Worm (Caenorhabditis elegans): Measurements from ENCODE around the gene mtm-9.

mtm-9 gene

DNA sequence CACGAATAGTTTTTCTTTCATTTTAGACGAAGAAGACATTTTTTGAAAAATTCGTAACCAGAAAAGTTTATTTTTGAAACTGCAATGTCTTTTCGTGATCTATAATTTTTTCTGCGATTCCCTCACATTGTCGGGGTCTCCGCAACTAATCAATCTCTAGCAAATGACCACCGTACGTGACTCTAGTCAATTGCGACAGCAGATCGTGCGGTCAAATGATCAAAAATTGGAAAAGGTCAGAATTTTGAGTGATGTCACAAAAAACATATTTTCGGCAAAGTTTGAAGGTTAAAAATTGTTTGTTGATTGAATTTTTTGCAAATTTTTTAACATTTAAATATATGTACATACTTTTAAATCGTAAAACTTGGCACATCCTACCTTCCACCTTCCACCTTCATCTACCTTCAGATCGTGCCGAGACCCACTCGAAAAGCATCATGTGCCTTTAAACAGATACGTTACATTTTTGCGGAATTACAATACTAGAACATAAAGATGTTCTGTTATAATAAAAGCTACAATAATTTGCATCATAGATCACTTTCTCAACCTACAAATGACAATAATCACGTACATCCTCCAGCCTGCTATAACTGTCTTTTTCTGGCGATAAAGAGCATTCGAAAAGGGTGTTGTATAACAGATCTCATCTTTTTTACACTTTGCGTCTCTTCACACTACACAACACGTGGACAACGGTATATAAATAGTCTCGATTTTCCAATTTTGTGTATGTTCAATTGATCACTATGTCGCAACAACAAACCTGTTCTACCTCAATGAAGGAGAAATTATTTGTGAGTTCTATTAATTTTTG, 28.3 kb downstream of the mtm-9 start, which contains the start of the genes R08E5.1 and rips-1 (continued):
- TF ChIP-seq nhr-42 (GFP tag; IDR thresholded peaks at IDR 0.05) (no peak), ztf-11 (tag; optimal IDR thresholded peaks at IDR 0.05) (no peak), hlh-11 (tag; optimal IDR thresholded peaks at IDR 0.05) (peak; percentile 14), ceh-32 (tag; optimal IDR thresholded peaks at IDR 0.05; ENCODE audit: poor library complexity) (no peak), ctbp-1 (GFP tag; IDR thresholded peaks at IDR 0.05) (no peak), nhr-10 (tag; optimal IDR thresholded peaks at IDR 0.05) (no peak), nhr-111 (GFP tag; optimal IDR thresholded peaks at IDR 0.05) (no peak), tra-1 (GFP tag; IDR thresholded peaks at IDR 0.05) (no peak), daf-8 (GFP tag; IDR thresholded peaks at IDR 0.05) (no peak), nhr-6 (tag; optimal IDR thresholded peaks at IDR 0.05) (no peak), madf-5 (GFP tag; IDR thresholded peaks at IDR 0.05) (no peak), mdl-1 (tag; optimal IDR thresholded peaks at IDR 0.05) (peak in 1 of 2 experiments; percentile 29), T26A8.4 (GFP tag; IDR thresholded peaks at IDR 0.05) (no peak), pqm-1 (tag; optimal IDR thresholded peaks at IDR 0.05) (no peak), lin-29 (GFP tag; IDR thresholded peaks at IDR 0.05) (no peak), aly-2 (tag; optimal IDR thresholded peaks at IDR 0.05) (no peak)

DNA sequence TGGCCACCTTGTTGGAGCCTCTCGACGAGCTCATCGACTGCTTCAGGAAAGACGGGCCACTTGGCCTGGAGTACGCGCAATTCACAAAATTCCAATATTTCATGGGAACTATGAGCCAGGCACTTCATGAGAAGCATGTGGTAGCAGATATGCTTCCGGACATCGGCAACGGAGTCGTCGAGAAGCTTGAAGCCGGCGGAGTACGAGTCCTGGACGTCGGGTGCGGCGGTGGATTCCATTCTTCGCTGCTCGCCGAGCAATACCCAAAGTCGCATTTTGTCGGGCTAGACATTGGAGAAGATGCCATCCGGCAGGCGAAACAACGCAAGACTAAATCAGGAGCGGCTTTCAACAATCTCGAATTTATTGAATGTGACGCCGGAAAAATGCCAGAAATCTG, 30.2 kb downstream of the mtm-9 start:
- TF ChIP-seq pha-4 (GFP tag; IDR thresholded peaks at IDR 0.05), result no peak
- no peak for TF ChIP-seq pha-4 (tag; optimal IDR thresholded peaks at IDR 0.05)
- TF ChIP-seq tra-1 (GFP tag; IDR thresholded peaks at IDR 0.05), result no peak
- no peak for TF ChIP-seq lin-1 (GFP tag; IDR thresholded peaks at IDR 0.05)
- TF ChIP-seq mxl-3 (GFP tag; optimal IDR thresholded peaks at IDR 0.05), result no peak
- TF ChIP-seq F26F4.8 (GFP tag; conservative IDR thresholded peaks at IDR 0.05), result no peak
- TF ChIP-seq ceh-44 (GFP tag; IDR thresholded peaks at IDR 0.05), result no peak
- TF ChIP-seq attf-4 (tag; optimal IDR thresholded peaks at IDR 0.05), result no peak
- TF ChIP-seq set-16 (GFP tag; IDR thresholded peaks at IDR 0.05), result peak; percentile 63; the same call in 1 of the 2 replicates

DNA sequence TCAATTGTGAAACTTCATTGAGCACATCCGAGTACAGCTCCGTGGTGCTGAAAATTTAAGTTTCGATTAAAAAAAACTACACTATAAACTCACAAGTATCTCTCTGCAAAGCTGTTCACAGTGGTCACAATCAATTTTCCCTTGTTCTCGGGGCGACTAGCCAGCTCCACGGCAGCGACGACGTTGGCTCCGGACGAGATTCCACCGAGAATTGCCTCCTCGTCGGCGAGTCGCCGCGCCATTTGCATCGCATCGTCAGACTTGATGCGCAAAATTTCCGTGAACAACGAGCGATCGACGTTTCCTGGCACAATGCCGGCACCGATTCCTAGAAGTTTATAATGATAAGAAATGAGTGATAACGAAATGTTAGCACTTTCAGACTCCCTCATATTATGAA, 31.3 kb downstream of the mtm-9 start:
- TF ChIP-seq ceh-44 (GFP tag; IDR thresholded peaks at IDR 0.05) (no peak), attf-4 (tag; optimal IDR thresholded peaks at IDR 0.05) (no peak), php-3 (GFP tag; IDR thresholded peaks at IDR 0.05) (0 out of 2 replicates have a peak, but pooled peaks have one; percentile 32), pqm-1 (tag; optimal IDR thresholded peaks at IDR 0.05) (no peak), arid-1 (GFP tag; conservative IDR thresholded peaks at IDR 0.05) (no peak), set-16 (GFP tag; IDR thresholded peaks at IDR 0.05) (peak; percentile 70), sdz-12 (GFP tag; optimal IDR thresholded peaks at IDR 0.05) (no peak), R02D3.7 (tag; optimal IDR thresholded peaks at IDR 0.05) (no peak), madf-5 (GFP tag; IDR thresholded peaks at IDR 0.05) (no peak), daf-16 (GFP tag; optimal IDR thresholded peaks at IDR 0.05) (no peak), daf-16 (tag; optimal IDR thresholded peaks at IDR 0.05) (peak; percentile 20), lsy-2 (tag; optimal IDR thresholded peaks at IDR 0.05) (no peak), hif-1 (tag; optimal IDR thresholded peaks at IDR 0.05) (peak in 1 of 2 experiments; percentile 17), mdl-1 (tag; optimal IDR thresholded peaks at IDR 0.05) (no peak), F26F4.8 (GFP tag; conservative IDR thresholded peaks at IDR 0.05) (no peak), dmd-6 (GFP tag; IDR thresholded peaks at IDR 0.05) (peak; percentile 18; the same call in 1 of the 2 replicates), T26A8.4 (GFP tag; IDR thresholded peaks at IDR 0.05) (no peak), vab-7 (GFP tag; IDR thresholded peaks at IDR 0.05) (no peak), ctbp-1 (GFP tag; IDR thresholded peaks at IDR 0.05) (no peak), aha-1 (tag) (peak; percentile 34), Y48G9A.11 (GFP tag; IDR thresholded peaks at IDR 0.05) (0 out of 2 replicates have a peak, but pooled peaks have one; percentile 5)
